Fruit fly (Drosophila melanogaster) whole organism, prepupa: Measurements from ENCODE around the gene Duox.

ENCODE experiments used
- CG3032 ChIP-seq: fragments of 200-800 bp; optimal IDR thresholded peaks from 2 replicates; lab custom pipeline; 2019; ENCODE audit warnings: missing biosample characterization, mild to moderate bottlenecking, missing genetic modification characterization, moderate library complexity
- OdsH ChIP-seq: fragments of 200-800 bp; sonication (Bioruptor generic); optimal IDR thresholded peaks from 3 replicates; lab custom pipeline; 2016; ENCODE audit warnings: missing biosample characterization, missing genetic modification characterization

DNA sequence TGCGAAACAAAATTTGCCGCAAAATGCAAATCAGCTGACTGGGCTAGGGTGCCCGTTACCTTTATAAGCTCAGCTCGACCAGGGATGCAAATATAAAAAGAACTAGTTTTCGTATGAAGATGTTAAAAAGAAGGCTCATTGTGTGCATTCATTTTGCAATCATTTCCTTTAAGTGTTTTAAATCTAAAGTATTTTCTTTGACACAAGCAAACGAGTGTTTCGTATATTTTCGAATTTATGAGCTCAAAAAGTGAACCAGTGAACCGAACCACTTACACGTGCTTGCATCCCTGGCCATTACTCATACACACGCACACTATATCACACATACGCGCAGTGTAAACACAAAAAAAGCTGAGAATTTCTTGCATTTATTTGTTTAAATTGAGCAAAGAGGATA is 48.1 kb upstream of the Duox start, which contains the start of the genes Prx6a and Sbat:
- TF ChIP-seq OdsH (GFP tag; lab: Kevin White, UChicago), result peak; percentile 46
- peak; percentile 76 for TF ChIP-seq CG3032 (tag; lab: Kevin White, UChicago)
